Worm (Caenorhabditis elegans) whole organism, L4 larva: ENCODE measurements around the gene Y43F8B.19.

Source experiments
- Y48G9A.11 ChIP-seq: fragments of 200-800 bp; sonication (Bioruptor generic); IDR thresholded peaks from 2 replicates; pipeline ENCODE4 v1.3.6; 2022; ENCODE audit warnings: missing genetic modification reagents, missing genetic modification characterization, missing compliant biosample characterization
- ctbp-1 ChIP-seq: fragments of 200-800 bp; sonication (Bioruptor generic); IDR thresholded peaks from 2 replicates; pipeline ENCODE4 v1.3.6; 2022; ENCODE audit warnings: missing genetic modification reagents, missing genetic modification characterization, missing compliant biosample characterization
- daf-16 ChIP-seq, 3 experiments: sonication (generic microtip); optimal IDR thresholded peaks; 2 replicates each; lab custom pipeline; 2016 to 2017; ENCODE audit warnings: missing genetic modification characterization in 3 of 3, missing genetic modification reagents in 3 of 3, mild to moderate bottlenecking in 2 of 3, missing compliant biosample characterization in 2 of 3, missing biosample characterization in 1 of 3, moderate library complexity in 1 of 3
- mep-1 ChIP-seq: fragments of 150-350 bp; sonication (generic microtip); optimal IDR thresholded peaks from 3 replicates; lab custom pipeline; 2014; ENCODE audit warnings: missing biosample characterization, missing genetic modification characterization
- pha-4 ChIP-seq, 2 experiments: fragments of 150-350 bp in 1 of 2; fragments of 200-800 bp in 1 of 2; sonication (Bioruptor generic) in 1 of 2; IDR thresholded peaks in 1 of 2; optimal IDR thresholded peaks in 1 of 2; 2 replicates each; pipeline versions ENCODE4 v1.3.6 to Lab custom; 2014 to 2022; ENCODE audit warnings: missing genetic modification characterization in 2 of 2, missing genetic modification reagents in 2 of 2, missing biosample characterization in 1 of 2, missing compliant biosample characterization in 1 of 2
- unc-62 ChIP-seq, 3 experiments: fragments of 150-350 bp in 1 of 3; sonication (generic microtip); optimal IDR thresholded peaks in 2 of 3; peaks in 1 of 3; 1 replicate in 1 of 3; 2 replicates in 2 of 3; lab custom pipeline; 2014 to 2017; ENCODE audit warnings: missing biosample characterization in 3 of 3, missing genetic modification characterization in 3 of 3, missing genetic modification reagents in 3 of 3, missing genotype in 1 of 3

DNA sequence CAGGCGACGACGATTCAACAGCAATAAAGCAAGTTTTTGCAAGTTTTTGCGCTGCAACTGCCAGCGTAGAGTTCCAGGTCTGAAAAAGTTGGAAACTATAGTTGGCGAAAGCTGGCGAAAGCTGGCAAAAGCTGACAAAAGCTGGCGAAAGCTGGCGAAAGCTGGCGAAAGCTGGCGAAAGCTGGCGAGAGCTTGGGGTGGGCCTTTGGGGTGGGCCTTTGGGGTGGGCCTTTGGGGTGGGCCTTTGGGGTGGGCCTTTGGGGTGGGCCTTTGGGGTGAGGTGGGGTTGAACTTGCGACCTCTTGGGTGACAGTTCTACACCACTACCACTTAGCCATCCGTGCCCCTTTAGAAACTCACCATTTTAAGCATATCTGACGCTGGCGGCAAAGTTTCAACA lies 17.0 kb downstream of the Y43F8B.19 start:
- no peak for TF ChIP-seq mep-1 (tag; lab: Kevin White, UChicago)
- TF ChIP-seq unc-62 (GFP tag; optimal IDR thresholded peaks at IDR 0.05 in 1 of 2; lab: Kevin White, UChicago) = no peak
- TF ChIP-seq unc-62 (tag; optimal IDR thresholded peaks at IDR 0.05; lab: Kevin White, UChicago) = no peak
- TF ChIP-seq ctbp-1 (GFP tag; lab: Robert Waterston, UW) = no peak
- no peak for TF ChIP-seq daf-16 (GFP tag; optimal IDR thresholded peaks at IDR 0.05; lab: Kevin White, UChicago)
- no peak for TF ChIP-seq daf-16 (tag; optimal IDR thresholded peaks at IDR 0.05; lab: Kevin White, UChicago)
- no peak for TF ChIP-seq pha-4 (GFP tag; IDR thresholded peaks at IDR 0.05; lab: Robert Waterston, UW)
- no peak for TF ChIP-seq pha-4 (tag; optimal IDR thresholded peaks at IDR 0.05; lab: Kevin White, UChicago)
- no peak for TF ChIP-seq Y48G9A.11 (GFP tag; lab: Robert Waterston, UW)
